Worm (Caenorhabditis elegans) whole organism, midembryonic: ENCODE results near the gene T13C5.10.

Experiments
- cog-1 ChIP-seq: sonication (generic microtip); optimal IDR thresholded peaks from 2 replicates; lab custom pipeline; 2016; ENCODE audit warnings: missing genetic modification characterization, missing compliant biosample characterization
- flt-1 ChIP-seq: fragments of 200-800 bp; sonication (Bioruptor generic); IDR thresholded peaks from 2 replicates; pipeline ENCODE4 v1.3.6; 2022; ENCODE audit warnings: missing genetic modification characterization, missing compliant biosample characterization
- med-1 ChIP-seq: sonication (generic microtip); optimal IDR thresholded peaks from 2 replicates; lab custom pipeline; 2017; ENCODE audit warnings: missing genetic modification characterization, mild to moderate bottlenecking, missing compliant biosample characterization, antibody characterized with exemption, missing genetic modification reagents; ENCODE audit not compliant: insufficient read depth
- ref-1 ChIP-seq: fragments of 200-800 bp; sonication (Bioruptor generic); conservative IDR thresholded peaks from 2 replicates; pipeline ENCODE4 v1.3.6; 2022; ENCODE audit warnings: missing genetic modification reagents, missing genetic modification characterization, missing compliant biosample characterization
- ztf-23 ChIP-seq: fragments of 200-800 bp; sonication (Bioruptor generic); IDR thresholded peaks from 2 replicates; pipeline ENCODE4 v1.3.6; 2022; ENCODE audit warnings: missing genetic modification reagents, missing genetic modification characterization, missing compliant biosample characterization

ce11 chrX:6216551-6216950 lies 28.6 kb downstream of the T13C5.10 start, which contains the start of gene lrch-1:
- TF ChIP-seq med-1 (no peak), cog-1 (tag; lab: Kevin White, UChicago) (no peak), flt-1 (no peak), ztf-23 (no peak), ref-1 (GFP tag; lab: Robert Waterston, UW) (no peak)
